Worm (Caenorhabditis elegans) whole organism, young adult: ENCODE data around the gene B0334.20.
A peak's percentile ranks its signal among the peaks of the same experiment; 100 is the strongest.

Experiments
- B0261.1 ChIP-seq: sonication (generic microtip); optimal IDR thresholded peaks from 2 replicates; lab custom pipeline; 2016; ENCODE audit warnings: mild to moderate bottlenecking, missing genetic modification characterization, moderate library complexity, missing compliant biosample characterization
- B0336.3 ChIP-seq: fragments of 200-800 bp; sonication (Bioruptor generic); IDR thresholded peaks from 2 replicates; pipeline ENCODE4 v1.3.6; 2022; ENCODE audit warnings: missing genetic modification characterization, missing compliant biosample characterization
- C06A6.2 ChIP-seq: fragments of 200-800 bp; sonication (Bioruptor generic); conservative IDR thresholded peaks from 2 replicates; pipeline ENCODE4 v1.3.6; 2022; ENCODE audit warnings: missing genetic modification characterization, missing compliant biosample characterization
- C17E4.6 ChIP-seq: fragments of 200-800 bp; sonication (Bioruptor generic); IDR thresholded peaks from 2 replicates; pipeline ENCODE4 v1.3.6; 2022; ENCODE audit warnings: missing genetic modification reagents, missing genetic modification characterization, missing compliant biosample characterization
- F39B2.1 ChIP-seq: fragments of 200-800 bp; sonication (Bioruptor generic); IDR thresholded peaks from 2 replicates; pipeline ENCODE4 v1.3.6; 2022; ENCODE audit warnings: missing genetic modification reagents, missing genetic modification characterization, missing compliant biosample characterization
- F55B11.4 ChIP-seq: sonication (generic microtip); optimal IDR thresholded peaks from 2 replicates; lab custom pipeline; 2016; ENCODE audit warnings: missing compliant biosample characterization, missing genetic modification characterization, borderline replicate concordance; ENCODE audit not compliant: insufficient read depth
- T07F8.4 ChIP-seq: sonication (generic microtip); optimal IDR thresholded peaks from 2 replicates; lab custom pipeline; 2016; ENCODE audit warnings: mild to moderate bottlenecking, missing genetic modification characterization, moderate library complexity, missing compliant biosample characterization
- Y53F4B.3 ChIP-seq: fragments of 200-800 bp; sonication (Bioruptor generic); IDR thresholded peaks from 2 replicates; pipeline ENCODE4 v1.3.6; 2022; ENCODE audit warnings: missing genetic modification reagents, missing genetic modification characterization, missing compliant biosample characterization
- Y53G8AR.9 ChIP-seq: fragments of 200-800 bp; sonication (Bioruptor generic); conservative IDR thresholded peaks from 2 replicates; pipeline ENCODE4 v1.3.6; 2022; ENCODE audit warnings: missing genetic modification reagents, missing genetic modification characterization, missing compliant biosample characterization
- Y95B8A.8 ChIP-seq: fragments of 200-800 bp; sonication (Bioruptor generic); IDR thresholded peaks from 2 replicates; pipeline ENCODE4 v1.3.6; 2022; ENCODE audit warnings: missing genetic modification reagents, missing genetic modification characterization, missing compliant biosample characterization
- aptf-3 ChIP-seq: fragments of 200-800 bp; sonication (Bioruptor generic); IDR thresholded peaks from 2 replicates; pipeline ENCODE4 v1.3.6; 2022; ENCODE audit warnings: missing genetic modification characterization, missing compliant biosample characterization
- atf-7 ChIP-seq: sonication (generic microtip); optimal IDR thresholded peaks from 2 replicates; lab custom pipeline; 2017; ENCODE audit warnings: mild to moderate bottlenecking, missing genetic modification characterization, missing compliant biosample characterization
- ceh-100 ChIP-seq: fragments of 200-800 bp; sonication (Bioruptor generic); IDR thresholded peaks from 2 replicates; pipeline ENCODE4 v1.3.6; 2022; ENCODE audit warnings: missing genetic modification reagents, missing genetic modification characterization, missing compliant biosample characterization
- ceh-40 ChIP-seq: fragments of 200-800 bp; sonication (Bioruptor generic); IDR thresholded peaks from 2 replicates; pipeline ENCODE4 v1.3.6; 2022; ENCODE audit warnings: missing genetic modification characterization, missing compliant biosample characterization
- ceh-58 ChIP-seq: fragments of 200-800 bp; sonication (Bioruptor generic); IDR thresholded peaks from 2 replicates; pipeline ENCODE4 v1.3.6; 2022; ENCODE audit warnings: missing genetic modification characterization, missing compliant biosample characterization
- egrh-3 ChIP-seq: fragments of 200-800 bp; sonication (Bioruptor generic); IDR thresholded peaks from 2 replicates; pipeline ENCODE4 v1.3.6; 2022; ENCODE audit warnings: missing genetic modification reagents, missing genetic modification characterization, missing compliant biosample characterization
- ekl-4 ChIP-seq: fragments of 200-800 bp; sonication (Bioruptor generic); IDR thresholded peaks from 2 replicates; pipeline ENCODE4 v1.3.6; 2022; ENCODE audit warnings: missing genetic modification reagents, missing genetic modification characterization, missing compliant biosample characterization
- ets-4 ChIP-seq: fragments of 200-800 bp; sonication (Bioruptor generic); optimal IDR thresholded peaks from 2 replicates; lab custom pipeline; 2018; ENCODE audit warnings: mild to moderate bottlenecking, missing genetic modification characterization, missing compliant biosample characterization
- fkh-3 ChIP-seq: sonication (generic microtip); optimal IDR thresholded peaks from 2 replicates; lab custom pipeline; 2016; ENCODE audit warnings: mild to moderate bottlenecking, missing genetic modification characterization, missing compliant biosample characterization
- gei-17 ChIP-seq: fragments of 200-800 bp; sonication (Bioruptor generic); optimal IDR thresholded peaks from 2 replicates; lab custom pipeline; 2018; ENCODE audit warnings: mild to moderate bottlenecking, missing genetic modification characterization, missing compliant biosample characterization
- him-1 ChIP-seq: sonication (generic microtip); optimal IDR thresholded peaks from 2 replicates; lab custom pipeline; 2016; ENCODE audit warnings: missing genotype, missing genetic modification reagents, missing genetic modification characterization, missing compliant biosample characterization
- hmg-20 ChIP-seq: fragments of 200-800 bp; sonication (Bioruptor generic); IDR thresholded peaks from 2 replicates; pipeline ENCODE4 v1.3.6; 2022; ENCODE audit warnings: missing genetic modification reagents, missing genetic modification characterization, missing compliant biosample characterization
- lag-1 ChIP-seq: fragments of 200-800 bp; sonication (Bioruptor generic); IDR thresholded peaks from 2 replicates; pipeline ENCODE4 v1.3.6; 2022; ENCODE audit warnings: missing genetic modification reagents, missing genetic modification characterization, missing compliant biosample characterization
- let-526 ChIP-seq: fragments of 200-800 bp; sonication (Bioruptor generic); IDR thresholded peaks from 2 replicates; pipeline ENCODE4 v1.3.6; 2022; ENCODE audit warnings: missing genetic modification reagents, missing genetic modification characterization, missing compliant biosample characterization
- lsl-1 ChIP-seq: fragments of 200-800 bp; sonication (Bioruptor generic); optimal IDR thresholded peaks from 2 replicates; lab custom pipeline; 2018; ENCODE audit warnings: mild to moderate bottlenecking, missing genetic modification characterization, moderate library complexity, missing compliant biosample characterization
- lsy-27 ChIP-seq: sonication (generic microtip); optimal IDR thresholded peaks from 2 replicates; lab custom pipeline; 2017; ENCODE audit warnings: missing genetic modification characterization, mild to moderate bottlenecking, missing compliant biosample characterization, antibody characterized with exemption, missing genotype, borderline replicate concordance; ENCODE audit not compliant: insufficient read depth
- madf-3 ChIP-seq: fragments of 200-800 bp; sonication (Bioruptor generic); IDR thresholded peaks from 2 replicates; pipeline ENCODE4 v1.3.6; 2022; ENCODE audit warnings: missing genetic modification reagents, missing genetic modification characterization, missing compliant biosample characterization
- madf-6 ChIP-seq: fragments of 200-800 bp; sonication (Bioruptor generic); IDR thresholded peaks from 2 replicates; pipeline ENCODE4 v1.3.6; 2022; ENCODE audit warnings: missing genetic modification reagents, missing genetic modification characterization, missing compliant biosample characterization
- mes-4 ChIP-seq: sonication (generic microtip); optimal IDR thresholded peaks from 2 replicates; lab custom pipeline; 2016; ENCODE audit warnings: missing genotype, missing genetic modification characterization, missing compliant biosample characterization
- mxl-1 ChIP-seq: sonication (generic microtip); optimal IDR thresholded peaks from 2 replicates; lab custom pipeline; 2016; ENCODE audit warnings: missing genetic modification characterization, missing compliant biosample characterization
- nfya-2 ChIP-seq: fragments of 200-800 bp; sonication (Bioruptor generic); IDR thresholded peaks from 2 replicates; pipeline ENCODE4 v1.3.6; 2022; ENCODE audit warnings: missing genetic modification reagents, missing genetic modification characterization, missing compliant biosample characterization
- nhr-80 ChIP-seq: sonication (generic microtip); optimal IDR thresholded peaks from 2 replicates; lab custom pipeline; 2016; ENCODE audit warnings: missing genetic modification characterization, missing compliant biosample characterization
- nhr-90 ChIP-seq: sonication (generic microtip); optimal IDR thresholded peaks from 2 replicates; lab custom pipeline; 2016; ENCODE audit warnings: missing genotype, mild to moderate bottlenecking, missing genetic modification characterization, missing compliant biosample characterization
- pbrm-1 ChIP-seq: fragments of 200-800 bp; sonication (Bioruptor generic); IDR thresholded peaks from 2 replicates; pipeline ENCODE4 v1.3.6; 2022; ENCODE audit warnings: missing genetic modification reagents, missing genetic modification characterization, missing compliant biosample characterization
- rcor-1 ChIP-seq: fragments of 200-800 bp; sonication (Bioruptor generic); IDR thresholded peaks from 2 replicates; pipeline ENCODE4 v1.3.6; 2022; ENCODE audit warnings: missing genetic modification reagents, missing genetic modification characterization, missing compliant biosample characterization
- rpc-1 ChIP-seq, 2 experiments: fragments of 150-350 bp in 1 of 2; sonication (generic microtip) in 1 of 2; optimal IDR thresholded peaks; 2 replicates each; lab custom pipeline; 2014 to 2018; ENCODE audit warnings: missing biosample characterization in 1 of 2, missing genetic modification characterization in 1 of 2, missing genetic modification reagents in 1 of 2, missing genotype in 1 of 2
- sdz-38 ChIP-seq: sonication (generic microtip); optimal IDR thresholded peaks from 2 replicates; lab custom pipeline; 2016; ENCODE audit warnings: missing genotype, missing genetic modification characterization, missing compliant biosample characterization
- snpc-3.4 ChIP-seq: sonication (generic microtip); optimal IDR thresholded peaks from 2 replicates; lab custom pipeline; 2017; ENCODE audit warnings: missing genetic modification characterization, mild to moderate bottlenecking, missing compliant biosample characterization, antibody characterized with exemption, moderate library complexity, missing genotype, missing genetic modification reagents
- sptf-2 ChIP-seq: fragments of 200-800 bp; sonication (Bioruptor generic); optimal IDR thresholded peaks from 2 replicates; lab custom pipeline; 2018; ENCODE audit warnings: mild to moderate bottlenecking, missing genetic modification characterization, missing compliant biosample characterization
- tbp1 ChIP-seq: fragments of 200-800 bp; sonication (Bioruptor generic); optimal IDR thresholded peaks from 2 replicates; lab custom pipeline; 2018; ENCODE audit warnings: mild to moderate bottlenecking, missing genetic modification characterization, missing compliant biosample characterization
- tbx-9 ChIP-seq: sonication (generic microtip); optimal IDR thresholded peaks from 2 replicates; lab custom pipeline; 2016; ENCODE audit warnings: borderline replicate concordance, missing genetic modification characterization, inconsistent platforms, missing compliant biosample characterization
- tlf-1 ChIP-seq: fragments of 200-800 bp; sonication (Bioruptor generic); optimal IDR thresholded peaks from 2 replicates; lab custom pipeline; 2018; ENCODE audit warnings: mild to moderate bottlenecking, missing genetic modification characterization, missing compliant biosample characterization
- zim-3 ChIP-seq: sonication (generic microtip); optimal IDR thresholded peaks from 2 replicates; lab custom pipeline; 2017; ENCODE audit warnings: mild to moderate bottlenecking, missing genetic modification characterization, moderate library complexity, missing compliant biosample characterization
- ztf-25 ChIP-seq: fragments of 200-800 bp; sonication (Bioruptor generic); IDR thresholded peaks from 2 replicates; pipeline ENCODE4 v1.3.6; 2022; ENCODE audit warnings: missing genetic modification reagents, missing genetic modification characterization, missing compliant biosample characterization
- ztf-26 ChIP-seq: sonication (generic microtip); optimal IDR thresholded peaks from 2 replicates; lab custom pipeline; 2017; ENCODE audit warnings: missing genetic modification characterization, missing compliant biosample characterization
- ztf-28 ChIP-seq: fragments of 200-800 bp; sonication (Bioruptor generic); IDR thresholded peaks from 2 replicates; pipeline ENCODE4 v1.3.6; 2022; ENCODE audit warnings: missing genetic modification reagents, missing genetic modification characterization, missing compliant biosample characterization
- ztf-3 ChIP-seq: fragments of 200-800 bp; sonication (Bioruptor generic); optimal IDR thresholded peaks from 2 replicates; lab custom pipeline; 2018; ENCODE audit warnings: mild to moderate bottlenecking, missing genetic modification characterization, missing compliant biosample characterization
- ztf-6 ChIP-seq: fragments of 200-800 bp; sonication (Bioruptor generic); IDR thresholded peaks from 2 replicates; pipeline ENCODE4 v1.3.6; 2022; ENCODE audit warnings: missing genetic modification reagents, missing genetic modification characterization, missing compliant biosample characterization

B0334.20 gene

ce11 chrII:11484600-11484999 is 15.7 kb downstream of the B0334.20 start (continued):
- TF ChIP-seq mes-4 (tag; lab: Kevin White, UChicago) (peak; percentile 90), madf-3 (GFP tag; lab: Robert Waterston, UW) (0 out of 2 replicates have a peak, but pooled peaks have one; percentile 44), ztf-28 (GFP tag; lab: Robert Waterston, UW) (peak; percentile 75; the same call in 1 of the 2 replicates), F39B2.1 (GFP tag; lab: Robert Waterston, UW) (peak; percentile 85; the same call in 1 of the 2 replicates), B0261.1 (tag; lab: Kevin White, UChicago) (peak; percentile 98), tbp1 (GFP tag; lab: Kevin White, UChicago) (peak; percentile 100), aptf-3 (GFP tag; lab: Robert Waterston, UW) (0 out of 2 replicates have a peak, but pooled peaks have one; percentile 58), rcor-1 (peak; percentile 88), him-1 (tag; lab: Kevin White, UChicago) (peak; percentile 98), snpc-3.4 (peak; percentile 93), nhr-90 (tag; lab: Kevin White, UChicago) (peak; percentile 97), B0336.3 (GFP tag; lab: Robert Waterston, UW) (peak; percentile 87), nhr-80 (tag; lab: Kevin White, UChicago) (peak; percentile 57), atf-7 (tag; lab: Kevin White, UChicago) (peak; percentile 86), pbrm-1 (GFP tag; lab: Robert Waterston, UW) (peak; percentile 91), tlf-1 (GFP tag; lab: Kevin White, UChicago) (peak; percentile 76), ceh-40 (peak; percentile 71; the same call in 1 of the 2 replicates), sdz-38 (tag; lab: Kevin White, UChicago) (no peak), sptf-2 (peak; percentile 98), let-526 (GFP tag; lab: Robert Waterston, UW) (0 out of 2 replicates have a peak, but pooled peaks have one; percentile 79), ztf-26 (tag; lab: Kevin White, UChicago) (peak; percentile 87), ceh-58 (peak; percentile 87; the same call in 1 of the 2 replicates), ceh-100 (peak; percentile 82), Y95B8A.8 (GFP tag; lab: Robert Waterston, UW) (0 out of 2 replicates have a peak, but pooled peaks have one; percentile 31), egrh-3 (GFP tag; lab: Robert Waterston, UW) (peak; percentile 50), madf-6 (peak; percentile 86), ztf-3 (GFP tag; lab: Kevin White, UChicago) (peak; percentile 41), hmg-20 (GFP tag; lab: Robert Waterston, UW) (peak; percentile 88), Y53G8AR.9 (GFP tag; lab: Robert Waterston, UW) (peak; percentile 83; the same call in 1 of the 2 replicates), ztf-6 (GFP tag; lab: Robert Waterston, UW) (peak; percentile 90), ets-4 (GFP tag; lab: Kevin White, UChicago) (peak; percentile 94), lag-1 (peak; percentile 87; the same call in 1 of the 2 replicates), C17E4.6 (GFP tag; lab: Robert Waterston, UW) (peak; percentile 69), gei-17 (peak; percentile 47), mxl-1 (tag; lab: Kevin White, UChicago) (peak; percentile 98), lsy-27 (tag; lab: Kevin White, UChicago) (peak; percentile 72), T07F8.4 (tag; lab: Kevin White, UChicago) (peak; percentile 93), ekl-4 (GFP tag; lab: Robert Waterston, UW) (peak; percentile 92), lsl-1 (GFP tag; lab: Kevin White, UChicago) (peak; percentile 82), C06A6.2 (GFP tag; lab: Robert Waterston, UW) (peak; percentile 57), fkh-3 (tag; lab: Kevin White, UChicago) (peak; percentile 97), Y53F4B.3 (GFP tag; lab: Robert Waterston, UW) (peak; percentile 83), nfya-2 (GFP tag; lab: Robert Waterston, UW) (0 out of 2 replicates have a peak, but pooled peaks have one; percentile 46), tbx-9 (tag; lab: Kevin White, UChicago) (peak; percentile 26), rpc-1 (optimal IDR thresholded peaks at IDR 0.05; lab: Kevin White, UChicago) (peak; percentile 84), rpc-1 (tag; optimal IDR thresholded peaks at IDR 0.05; lab: Kevin White, UChicago) (peak; percentile 99), F55B11.4 (tag; lab: Kevin White, UChicago) (no peak), ztf-25 (GFP tag; lab: Robert Waterston, UW) (peak; percentile 97), zim-3 (tag; lab: Kevin White, UChicago) (peak; percentile 94)
